Worm (Caenorhabditis elegans): ENCODE measurements around the gene C44B7.7.

ce11 chrII:6909568-6910122, 29.7 kb upstream of the C44B7.7 start, which contains the start of gene asm-1:
- TF ChIP-seq ztf-11 (tag; optimal IDR thresholded peaks at IDR 0.05) (no peak), mab-5 (tag; optimal IDR thresholded peaks at IDR 0.05) (no peak), snpc-4 (tag; optimal IDR thresholded peaks at IDR 0.05) (no peak), unc-62 (GFP tag; optimal IDR thresholded peaks at IDR 0.05) (no peak), lsy-2 (tag; optimal IDR thresholded peaks at IDR 0.05) (no peak), pha-4 (tag; optimal IDR thresholded peaks at IDR 0.05) (no peak), sptf-1 (tag; optimal IDR thresholded peaks at IDR 0.05) (no peak), lin-13 (tag; optimal IDR thresholded peaks at IDR 0.05) (no peak), nhr-12 (tag; optimal IDR thresholded peaks at IDR 0.05) (no peak)

Data from whole organism, mixed stage, embryonic.